Worm (Caenorhabditis elegans): ENCODE measurements around the gene C38C10.3.
"Not testable (repeated sequence)": the region's sequence is repeated elsewhere in the genome, so short reads cannot be mapped to it uniquely, and the experiment has no call there.

The C38C10.3 gene

DNA sequence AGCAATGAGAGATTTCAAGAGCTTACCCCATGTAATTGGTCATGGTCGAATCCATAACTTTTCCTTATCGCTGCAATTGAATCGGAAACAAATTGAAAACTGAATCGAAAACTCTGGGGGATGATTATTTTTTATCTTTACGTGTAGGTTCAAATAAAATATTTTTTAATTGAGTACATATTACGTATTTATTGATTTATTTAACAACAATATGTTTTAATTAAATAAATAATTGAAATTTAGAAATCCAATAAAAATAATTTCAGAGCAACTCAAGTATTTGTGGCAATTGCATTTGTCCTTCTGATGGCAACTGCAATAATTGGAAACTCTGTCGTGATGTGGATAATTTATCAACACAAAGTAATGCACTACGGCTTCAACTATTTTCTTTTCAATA, at the start of gene C38C10.3:
Gene C38C10.3 (minus strand): TSS at position 101 of the 400 bp plus-strand sequence.
- no peak for TF ChIP-seq hlh-1 (tag; optimal IDR thresholded peaks at IDR 0.05)
- TF ChIP-seq ham-2 (GFP tag; optimal IDR thresholded peaks at IDR 0.05), result no peak
- no peak for TF ChIP-seq tbx-8 (GFP tag; optimal IDR thresholded peaks at IDR 0.05)
- no peak for TF ChIP-seq elt-1 (tag; optimal IDR thresholded peaks at IDR 0.05; ENCODE audit: borderline replicate concordance, insufficient read depth)
- no peak for TF ChIP-seq blmp-1 (tag; optimal IDR thresholded peaks at IDR 0.05)

DNA sequence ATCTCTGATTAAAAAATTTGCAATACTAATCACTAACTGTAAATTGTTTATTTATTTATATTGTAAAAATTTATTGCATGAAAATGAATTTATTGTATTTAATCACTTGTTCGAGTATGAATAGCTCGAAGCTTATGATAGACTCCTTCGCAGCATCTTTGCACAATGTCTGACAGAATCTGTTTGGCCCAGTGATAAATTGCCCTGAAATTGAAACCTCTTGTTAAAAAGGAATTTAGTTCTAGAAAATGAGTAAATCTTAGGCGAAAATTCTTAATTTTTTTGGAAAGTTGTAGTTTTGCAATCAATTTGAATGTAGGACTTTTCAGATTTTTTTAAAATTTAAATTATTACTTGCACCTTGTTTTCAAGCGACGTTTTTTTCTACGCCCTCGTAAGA, 49.6 kb upstream of the C38C10.3 start:
- TF ChIP-seq sptf-1 (tag; optimal IDR thresholded peaks at IDR 0.05) (no peak), cnd-1 (tag; optimal IDR thresholded peaks at IDR 0.05) (no peak), lin-13 (tag; optimal IDR thresholded peaks at IDR 0.05) (no peak), unc-62 (GFP tag; optimal IDR thresholded peaks at IDR 0.05) (no peak), nhr-76 (tag; optimal IDR thresholded peaks at IDR 0.05) (no peak), elt-3 (tag; optimal IDR thresholded peaks at IDR 0.05) (no peak), ceh-43 (GFP tag; optimal IDR thresholded peaks at IDR 0.05) (no peak), unc-39 (tag; optimal IDR thresholded peaks at IDR 0.05) (no peak)

DNA sequence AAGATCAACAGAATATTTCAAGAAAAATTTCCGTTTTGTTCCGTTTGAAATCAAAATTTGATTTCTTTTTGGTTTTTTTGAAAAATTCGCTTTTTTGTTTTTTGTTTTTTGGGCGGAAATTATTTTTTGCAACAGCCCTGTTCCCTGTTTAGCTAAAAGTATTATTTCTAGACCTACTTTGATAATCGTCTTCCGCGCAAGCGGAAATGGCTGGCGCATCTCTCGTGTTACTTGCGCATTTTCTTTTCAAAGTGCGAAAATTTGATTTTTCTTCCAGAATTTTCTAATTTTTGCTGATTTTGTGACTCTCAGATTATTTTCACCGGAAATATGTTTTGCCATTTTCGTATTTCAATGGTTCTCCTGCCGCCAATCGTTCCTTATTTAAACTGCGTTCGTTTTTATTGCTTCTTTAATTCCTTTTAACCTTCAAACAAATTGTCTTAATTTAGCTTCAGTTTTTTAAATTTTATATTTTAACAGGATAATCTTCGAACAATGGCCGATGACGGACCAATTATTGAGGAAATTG, 48.2 kb upstream of the C38C10.3 start, which contains the start of gene cpar-1:
Gene cpar-1 (plus strand): TSS at position 482 of the 532 bp plus-strand sequence.
- TF ChIP-seq drap-1 (GFP tag; optimal IDR thresholded peaks at IDR 0.05), result no peak
- TF ChIP-seq pha-4 (tag; optimal IDR thresholded peaks at IDR 0.05), result no peak
- TF ChIP-seq elt-3 (tag; optimal IDR thresholded peaks at IDR 0.05), result no peak
- TF ChIP-seq lin-13 (tag; optimal IDR thresholded peaks at IDR 0.05), result peak; percentile 14
- no peak for TF ChIP-seq mep-1 (tag; optimal IDR thresholded peaks at IDR 0.05)
- TF ChIP-seq unc-120 (tag; optimal IDR thresholded peaks at IDR 0.05; ENCODE audit: poor library complexity, severe bottlenecking), result no peak

DNA sequence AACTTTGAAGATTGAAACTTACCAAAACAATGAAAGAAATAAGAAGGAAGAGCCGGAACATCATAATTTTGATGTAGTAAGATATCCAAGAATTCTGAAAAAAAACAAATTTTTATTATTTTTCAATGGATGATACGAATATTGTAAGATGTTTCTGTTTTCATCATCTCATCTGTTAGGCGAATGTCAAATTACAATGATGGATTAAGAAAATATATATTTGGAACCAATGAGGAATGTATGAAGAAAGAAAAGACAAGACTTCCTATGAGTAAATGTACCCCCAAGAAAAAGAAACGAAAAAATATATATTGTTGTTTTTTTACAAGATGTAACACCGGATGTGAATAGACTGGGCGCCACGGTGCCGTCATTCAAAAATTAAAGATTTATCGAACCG, 40.9 kb upstream of the C38C10.3 start, which contains the start of gene T26G10.5:
Gene T26G10.5 (minus strand): TSS at position 101 of the 400 bp plus-strand sequence.
- no peak for TF ChIP-seq nhr-237 (tag; optimal IDR thresholded peaks at IDR 0.05)
- no peak for TF ChIP-seq nhr-28 (tag; optimal IDR thresholded peaks at IDR 0.05)
- no peak for TF ChIP-seq nhr-76 (tag; optimal IDR thresholded peaks at IDR 0.05)
- no peak for TF ChIP-seq flh-1 (GFP tag; optimal IDR thresholded peaks at IDR 0.05)
- TF ChIP-seq nhr-2 (tag; optimal IDR thresholded peaks at IDR 0.05), result no peak
- no peak for TF ChIP-seq mab-5 (tag; optimal IDR thresholded peaks at IDR 0.05)
- TF ChIP-seq ceh-43 (GFP tag; optimal IDR thresholded peaks at IDR 0.05), result no peak
- no peak for TF ChIP-seq ceh-39 (tag; optimal IDR thresholded peaks at IDR 0.05)
- no peak for TF ChIP-seq ces-1 (GFP tag; optimal IDR thresholded peaks at IDR 0.05)
- TF ChIP-seq snpc-4 (tag; optimal IDR thresholded peaks at IDR 0.05), result no peak
- no peak for TF ChIP-seq cnd-1 (tag; optimal IDR thresholded peaks at IDR 0.05)
- TF ChIP-seq unc-120 (tag; optimal IDR thresholded peaks at IDR 0.05; ENCODE audit: poor library complexity, severe bottlenecking), result no peak
- TF ChIP-seq mls-2 (tag; optimal IDR thresholded peaks at IDR 0.05), result no peak
- no peak for TF ChIP-seq lin-13 (tag; optimal IDR thresholded peaks at IDR 0.05)

DNA sequence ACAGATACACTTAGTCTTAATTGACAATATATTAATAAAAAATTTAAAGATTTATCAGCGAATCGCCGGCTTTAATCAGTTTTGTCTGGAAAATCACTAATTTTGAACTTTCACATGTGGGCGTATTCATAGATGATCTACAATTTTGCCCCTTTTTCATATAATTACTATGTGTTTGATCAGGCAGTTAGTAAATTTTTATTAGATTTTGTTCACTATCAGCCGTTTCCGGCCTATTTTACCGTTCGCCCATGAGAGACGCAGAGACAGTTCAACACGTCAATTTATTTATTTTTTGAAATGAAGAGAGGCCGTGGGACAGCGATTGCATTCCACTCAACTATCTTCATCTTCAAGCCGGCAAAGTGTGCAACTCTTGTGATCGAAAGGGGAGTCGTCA, 34.8 kb upstream of the C38C10.3 start, which contains the start of gene T26G10.4:
Gene T26G10.4 (plus strand): TSS at position 301 of the 400 bp plus-strand sequence.
- not testable (repeated sequence) for TF ChIP-seq ztf-11 (tag; optimal IDR thresholded peaks at IDR 0.05); zip-8 (tag; optimal IDR thresholded peaks at IDR 0.05); ham-2 (GFP tag; optimal IDR thresholded peaks at IDR 0.05)

DNA sequence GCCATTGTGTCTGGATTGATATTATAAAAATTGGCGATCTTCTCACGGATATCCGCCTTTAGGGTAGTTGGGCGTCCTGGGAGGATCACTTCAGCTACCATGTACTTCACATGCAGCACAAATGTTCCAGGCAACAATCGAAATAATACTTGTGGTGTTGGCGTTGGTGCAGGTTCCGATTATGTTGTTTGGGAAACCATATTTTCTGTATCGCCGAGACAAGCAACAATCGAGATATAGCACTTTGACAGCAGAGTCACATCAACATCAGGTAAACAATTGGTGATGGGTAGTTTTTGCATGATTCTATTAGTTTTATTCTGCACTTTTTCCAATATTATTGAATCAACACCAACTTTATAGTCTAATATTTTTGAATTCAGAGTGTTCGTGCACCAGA, 27.9 kb upstream of the C38C10.3 start, which contains the start of gene T26G10.3:
Gene T26G10.3 (minus strand): TSS at position 101 of the 400 bp plus-strand sequence.
- TF ChIP-seq elt-3 (tag; optimal IDR thresholded peaks at IDR 0.05), result no peak
- no peak for TF ChIP-seq tbx-8 (GFP tag; optimal IDR thresholded peaks at IDR 0.05)
- TF ChIP-seq M03D4.4 (tag; optimal IDR thresholded peaks at IDR 0.05), result no peak
- TF ChIP-seq ztf-11 (tag; optimal IDR thresholded peaks at IDR 0.05), result no peak
- no peak for TF ChIP-seq lin-32 (GFP tag; optimal IDR thresholded peaks at IDR 0.05)
- no peak for TF ChIP-seq nhr-2 (tag; optimal IDR thresholded peaks at IDR 0.05)
- no peak for TF ChIP-seq hlh-1 (tag; optimal IDR thresholded peaks at IDR 0.05)
- TF ChIP-seq ceh-43 (GFP tag; optimal IDR thresholded peaks at IDR 0.05), result no peak
- no peak for TF ChIP-seq drap-1 (GFP tag; optimal IDR thresholded peaks at IDR 0.05)
- TF ChIP-seq pha-4 (tag; optimal IDR thresholded peaks at IDR 0.05), result no peak
- TF ChIP-seq unc-62 (GFP tag; optimal IDR thresholded peaks at IDR 0.05), result no peak
- no peak for TF ChIP-seq blmp-1 (tag; optimal IDR thresholded peaks at IDR 0.05)
- no peak for TF ChIP-seq mep-1 (tag; optimal IDR thresholded peaks at IDR 0.05)
- no peak for TF ChIP-seq unc-39 (tag; optimal IDR thresholded peaks at IDR 0.05)
- TF ChIP-seq elt-1 (tag; optimal IDR thresholded peaks at IDR 0.05; ENCODE audit: borderline replicate concordance, insufficient read depth), result no peak
- TF ChIP-seq cnd-1 (tag; optimal IDR thresholded peaks at IDR 0.05), result no peak
- no peak for TF ChIP-seq nhr-12 (tag; optimal IDR thresholded peaks at IDR 0.05)
- TF ChIP-seq lsy-2 (tag; optimal IDR thresholded peaks at IDR 0.05), result no peak
- TF ChIP-seq ces-1 (GFP tag; optimal IDR thresholded peaks at IDR 0.05), result no peak
- TF ChIP-seq mab-5 (tag; optimal IDR thresholded peaks at IDR 0.05), result no peak
